Worm (Caenorhabditis elegans): ENCODE data around the gene T03E6.8.

- TF ChIP-seq lin-13 (tag; optimal IDR thresholded peaks at IDR 0.05) = no peak
- TF ChIP-seq nhr-237 (tag; optimal IDR thresholded peaks at IDR 0.05) = no peak
- no peak for TF ChIP-seq unc-62 (GFP tag; optimal IDR thresholded peaks at IDR 0.05)
- no peak for TF ChIP-seq sptf-1 (tag; optimal IDR thresholded peaks at IDR 0.05)
- TF ChIP-seq mls-2 (tag; optimal IDR thresholded peaks at IDR 0.05) = no peak
- no peak for TF ChIP-seq pha-4 (tag; optimal IDR thresholded peaks at IDR 0.05)
- TF ChIP-seq ham-2 (GFP tag; optimal IDR thresholded peaks at IDR 0.05) = no peak
- TF ChIP-seq ces-1 (GFP tag; optimal IDR thresholded peaks at IDR 0.05) = no peak
- no peak for TF ChIP-seq snpc-4 (tag; optimal IDR thresholded peaks at IDR 0.05)
Observed at ce11 chrV:16580424-16580823, 22.6 kb downstream of the T03E6.8 start, which contains the start of gene nhr-271.

Measured in whole organism, mixed stage, embryonic.